Fruit fly (Drosophila melanogaster) whole organism, prepupa: ENCODE results near the gene Gdh.

Experiments
- Blimp-1 ChIP-seq: fragments of 200-800 bp; sonication (Bioruptor generic); optimal IDR thresholded peaks from 3 replicates; lab custom pipeline; 2017; ENCODE audit warnings: missing biosample characterization, missing genetic modification characterization, mild to moderate bottlenecking, moderate library complexity, missing genetic modification reagents
- CG10631 ChIP-seq: fragments of 200-800 bp; sonication (Bioruptor generic); optimal IDR thresholded peaks from 2 replicates; lab custom pipeline; 2016; ENCODE audit warnings: missing biosample characterization, missing genetic modification characterization
- CG10669 ChIP-seq: fragments of 200-800 bp; sonication (Bioruptor generic); optimal IDR thresholded peaks from 3 replicates; lab custom pipeline; 2018; ENCODE audit warnings: missing biosample characterization, mild to moderate bottlenecking, missing genetic modification characterization, moderate library complexity
- CG11762 ChIP-seq: fragments of 200-800 bp; sonication (Bioruptor generic); optimal IDR thresholded peaks from 3 replicates; lab custom pipeline; 2016; ENCODE audit warnings: missing biosample characterization, missing genetic modification characterization; ENCODE audit not compliant: insufficient read depth
- CG1621 ChIP-seq: fragments of 200-800 bp; sonication (Bioruptor generic); optimal IDR thresholded peaks from 3 replicates; lab custom pipeline; 2018; ENCODE audit warnings: missing biosample characterization, mild to moderate bottlenecking, missing genetic modification characterization
- CG3032 ChIP-seq: fragments of 200-800 bp; optimal IDR thresholded peaks from 2 replicates; lab custom pipeline; 2019; ENCODE audit warnings: missing biosample characterization, mild to moderate bottlenecking, missing genetic modification characterization, moderate library complexity
- CG31627 ChIP-seq: fragments of 200-800 bp; sonication (Bioruptor generic); optimal IDR thresholded peaks from 3 replicates; lab custom pipeline; 2016; ENCODE audit warnings: missing biosample characterization, missing genetic modification characterization
- CG32006 ChIP-seq: fragments of 200-800 bp; sonication (Bioruptor generic); optimal IDR thresholded peaks from 3 replicates; lab custom pipeline; 2017; ENCODE audit warnings: missing biosample characterization, mild to moderate bottlenecking, missing genetic modification characterization
- CG34406 ChIP-seq: fragments of 200-800 bp; sonication (Bioruptor generic); optimal IDR thresholded peaks from 3 replicates; lab custom pipeline; 2016; ENCODE audit warnings: missing biosample characterization, missing genetic modification characterization
- CG3919 ChIP-seq: fragments of 200-800 bp; sonication (Bioruptor generic); optimal IDR thresholded peaks from 3 replicates; lab custom pipeline; 2016; ENCODE audit warnings: missing biosample characterization, missing genetic modification characterization
- CG4318 ChIP-seq: fragments of 200-800 bp; sonication (Bioruptor generic); optimal IDR thresholded peaks from 3 replicates; lab custom pipeline; 2017; ENCODE audit warnings: missing biosample characterization, mild to moderate bottlenecking, missing genetic modification characterization
- CG6163 ChIP-seq: fragments of 200-800 bp; sonication (Bioruptor generic); IDR thresholded peaks from 3 replicates; pipeline ENCODE4 v1.3.6; 2022; ENCODE audit warnings: missing biosample characterization, missing genetic modification characterization
- CG6276 ChIP-seq: fragments of 200-800 bp; sonication (Bioruptor generic); optimal IDR thresholded peaks from 2 replicates; lab custom pipeline; 2017; ENCODE audit warnings: missing biosample characterization, mild to moderate bottlenecking, missing genetic modification characterization
- CG6808 ChIP-seq: fragments of 200-800 bp; sonication (Bioruptor generic); optimal IDR thresholded peaks from 3 replicates; lab custom pipeline; 2017; ENCODE audit warnings: missing biosample characterization, missing genetic modification characterization, mild to moderate bottlenecking, moderate library complexity, missing genetic modification reagents
- CG7368 ChIP-seq: fragments of 200-800 bp; sonication (Bioruptor generic); optimal IDR thresholded peaks from 3 replicates; lab custom pipeline; 2016; ENCODE audit warnings: missing biosample characterization, missing genetic modification characterization
- CG8119 ChIP-seq: fragments of 200-800 bp; sonication (Bioruptor generic); IDR thresholded peaks from 3 replicates; pipeline ENCODE4 v1.3.6; 2022; ENCODE audit warnings: missing biosample characterization, missing genetic modification characterization
- CG8319 ChIP-seq: fragments of 200-800 bp; sonication (Bioruptor generic); optimal IDR thresholded peaks from 3 replicates; lab custom pipeline; 2016; ENCODE audit warnings: missing biosample characterization, missing genetic modification characterization
- CG8632 ChIP-seq: fragments of 200-800 bp; sonication (Bioruptor generic); optimal IDR thresholded peaks from 3 replicates; lab custom pipeline; 2016; ENCODE audit warnings: missing biosample characterization, missing genetic modification characterization
- CG9139 ChIP-seq: fragments of 200-800 bp; sonication (Bioruptor generic); optimal IDR thresholded peaks from 3 replicates; lab custom pipeline; 2017; ENCODE audit warnings: missing biosample characterization, mild to moderate bottlenecking, missing genetic modification characterization
- Eip78C ChIP-seq: fragments of 200-800 bp; sonication (Bioruptor generic); peaks from one replicate; lab custom pipeline; 2016; ENCODE audit warnings: missing biosample characterization, missing genetic modification characterization
- Eip93F ChIP-seq: fragments of 200-800 bp; sonication (Bioruptor generic); optimal IDR thresholded peaks from 2 replicates; lab custom pipeline; 2016; ENCODE audit warnings: missing biosample characterization, mild to moderate bottlenecking, missing genetic modification characterization
- Ets21C ChIP-seq: fragments of 200-800 bp; sonication (Bioruptor generic); optimal IDR thresholded peaks from 3 replicates; lab custom pipeline; 2016; ENCODE audit warnings: missing biosample characterization, missing genetic modification characterization
- Ets96B ChIP-seq: fragments of 200-800 bp; optimal IDR thresholded peaks from 2 replicates; lab custom pipeline; 2019; ENCODE audit warnings: missing biosample characterization, mild to moderate bottlenecking, missing genetic modification characterization, moderate library complexity
- Gug ChIP-seq: fragments of 200-800 bp; sonication (Bioruptor generic); IDR thresholded peaks from 2 replicates; pipeline ENCODE4 v1.3.6; 2022; ENCODE audit warnings: missing biosample characterization, missing genetic modification characterization
- Hr38 ChIP-seq: sonication (Bioruptor generic); optimal IDR thresholded peaks from 2 replicates; lab custom pipeline; 2016; ENCODE audit warnings: missing biosample characterization, missing genetic modification characterization
- Hr39 ChIP-seq: fragments of 200-800 bp; sonication (Bioruptor generic); optimal IDR thresholded peaks from 2 replicates; lab custom pipeline; 2016; ENCODE audit warnings: missing biosample characterization, missing genetic modification characterization
- Hr4 ChIP-seq: fragments of 200-800 bp; sonication (Bioruptor generic); optimal IDR thresholded peaks from 3 replicates; lab custom pipeline; 2016; ENCODE audit warnings: missing biosample characterization, missing genetic modification characterization
- Lpt ChIP-seq: fragments of 200-800 bp; sonication (Bioruptor generic); optimal IDR thresholded peaks from 3 replicates; lab custom pipeline; 2016; ENCODE audit warnings: missing biosample characterization, missing genetic modification characterization
- Smox ChIP-seq: fragments of 200-800 bp; sonication (Bioruptor generic); optimal IDR thresholded peaks from 3 replicates; lab custom pipeline; 2016; ENCODE audit warnings: missing biosample characterization, missing genetic modification characterization
- Sox14 ChIP-seq: fragments of 200-800 bp; sonication (Bioruptor generic); optimal IDR thresholded peaks from 3 replicates; lab custom pipeline; 2016; ENCODE audit warnings: missing biosample characterization, missing genetic modification characterization
- Sox15 ChIP-seq: fragments of 200-800 bp; sonication (Bioruptor generic); optimal IDR thresholded peaks from 3 replicates; lab custom pipeline; 2016; ENCODE audit warnings: missing biosample characterization, missing genetic modification characterization
- achi ChIP-seq: fragments of 200-800 bp; sonication (Bioruptor generic); optimal IDR thresholded peaks from 3 replicates; lab custom pipeline; 2016; ENCODE audit warnings: missing biosample characterization, missing genetic modification characterization
- cyc ChIP-seq: fragments of 200-800 bp; sonication (Bioruptor generic); optimal IDR thresholded peaks from 3 replicates; lab custom pipeline; 2016; ENCODE audit warnings: missing biosample characterization, missing genetic modification characterization
- dac ChIP-seq: fragments of 200-800 bp; sonication (Bioruptor generic); optimal IDR thresholded peaks from 2 replicates; lab custom pipeline; 2017; ENCODE audit warnings: missing biosample characterization, mild to moderate bottlenecking, missing genetic modification characterization
- eg ChIP-seq: fragments of 200-800 bp; sonication (Bioruptor generic); IDR thresholded peaks from 3 replicates; pipeline ENCODE4 v1.3.6; 2022; ENCODE audit warnings: missing biosample characterization, missing genetic modification characterization
- fd59A ChIP-seq: fragments of 200-800 bp; sonication (Bioruptor generic); optimal IDR thresholded peaks from 2 replicates; lab custom pipeline; 2017; ENCODE audit warnings: missing biosample characterization, mild to moderate bottlenecking, missing genetic modification characterization, missing genetic modification reagents
- fd85E ChIP-seq: fragments of 200-800 bp; sonication (Bioruptor generic); optimal IDR thresholded peaks from 3 replicates; lab custom pipeline; 2016; ENCODE audit warnings: missing biosample characterization, missing genetic modification characterization
- fkh ChIP-seq: fragments of 200-800 bp; sonication (Bioruptor generic); optimal IDR thresholded peaks from 3 replicates; lab custom pipeline; 2017; ENCODE audit warnings: missing biosample characterization, mild to moderate bottlenecking, missing genetic modification characterization, moderate library complexity
- lz ChIP-seq: fragments of 200-800 bp; sonication (Bioruptor generic); optimal IDR thresholded peaks from 3 replicates; lab custom pipeline; 2016; ENCODE audit warnings: missing biosample characterization, missing genetic modification characterization
- net ChIP-seq: fragments of 200-800 bp; sonication (Bioruptor generic); optimal IDR thresholded peaks from 3 replicates; lab custom pipeline; 2016; ENCODE audit warnings: missing biosample characterization, missing genetic modification characterization
- salr ChIP-seq, 2 experiments: fragments of 200-800 bp; sonication (Bioruptor generic); optimal IDR thresholded peaks; 3 replicates each; lab custom pipeline; 2016 to 2018; ENCODE audit warnings: missing biosample characterization in 2 of 2, missing genetic modification characterization in 2 of 2, mild to moderate bottlenecking in 1 of 2
- spab ChIP-seq: fragments of 200-800 bp; sonication (Bioruptor generic); optimal IDR thresholded peaks from 2 replicates; lab custom pipeline; 2017; ENCODE audit warnings: missing biosample characterization, mild to moderate bottlenecking, missing genetic modification characterization, missing genetic modification reagents
- svp ChIP-seq: fragments of 200-800 bp; sonication (Bioruptor generic); peaks from one replicate; lab custom pipeline; 2016; ENCODE audit warnings: missing biosample characterization, missing genetic modification characterization
- vri ChIP-seq: fragments of 200-800 bp; sonication (Bioruptor generic); optimal IDR thresholded peaks from 3 replicates; lab custom pipeline; 2016; ENCODE audit warnings: missing biosample characterization, mild to moderate bottlenecking, missing genetic modification characterization

The Gdh gene

dm6 chr3R:23920874-23921539 lies 21.9 kb downstream of the Gdh start (continued):
- peak; percentile 42 for TF ChIP-seq CG1621 (tag; lab: Kevin White, UChicago)
- TF ChIP-seq Hr39: peak; percentile 74
- TF ChIP-seq achi (GFP tag; lab: Kevin White, UChicago): peak; percentile 32
- TF ChIP-seq CG8319: no peak
- peak; percentile 26 for TF ChIP-seq CG3032 (tag; lab: Kevin White, UChicago)
- TF ChIP-seq spab (GFP tag; lab: Kevin White, UChicago): no peak
- no peak for TF ChIP-seq fkh
- TF ChIP-seq CG9139 (GFP tag; lab: Kevin White, UChicago): no peak
- no peak for TF ChIP-seq CG11762
- peak; percentile 36 for TF ChIP-seq CG3919
- TF ChIP-seq CG4318 (GFP tag; lab: Kevin White, UChicago): no peak
- TF ChIP-seq CG8632 (GFP tag; lab: Kevin White, UChicago): peak; percentile 10
- peak; percentile 74 for TF ChIP-seq eg
- TF ChIP-seq cyc (GFP tag; lab: Kevin White, UChicago): peak; percentile 43
- peak; percentile 23 for TF ChIP-seq fd59A (GFP tag; lab: Kevin White, UChicago)
- peak in 1 of 2 experiments; percentile 59 for TF ChIP-seq salr (GFP tag; optimal IDR thresholded peaks at IDR 0.05; lab: Kevin White, UChicago)
- peak; percentile 50 for TF ChIP-seq CG10669 (GFP tag; lab: Kevin White, UChicago)
- TF ChIP-seq Blimp-1 (GFP tag; lab: Kevin White, UChicago): no peak

DNA sequence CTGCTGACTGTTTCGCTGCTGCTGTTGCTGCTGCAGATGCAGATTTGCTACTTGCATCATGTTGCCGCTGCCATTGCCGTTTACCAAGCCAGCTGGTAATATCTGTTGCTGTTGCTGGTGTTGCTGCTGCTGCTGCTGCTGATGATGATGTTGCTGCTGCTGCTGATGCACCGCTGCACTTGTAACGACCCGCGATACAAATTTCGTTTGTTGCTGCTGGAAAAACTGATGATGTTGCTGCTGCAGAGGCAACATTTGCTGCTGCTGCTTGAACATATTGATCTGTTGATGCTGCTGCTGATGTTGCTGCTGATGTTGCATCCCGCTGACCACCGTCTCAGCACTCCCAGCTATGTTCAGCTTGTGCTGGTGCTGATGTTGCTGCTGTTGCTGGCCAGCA lies 22.5 kb downstream of the Gdh start:
- TF ChIP-seq CG34406 (GFP tag; lab: Kevin White, UChicago) (no peak), CG3919 (peak; percentile 48)

- TF ChIP-seq eg (peak; percentile 28; the same call in 1 of the 3 replicates), CG1621 (tag; lab: Kevin White, UChicago) (peak; percentile 14), CG8632 (GFP tag; lab: Kevin White, UChicago) (peak; percentile 25), Eip78C (peak; percentile 49), fkh (peak; percentile 93), CG10631 (GFP tag; lab: Kevin White, UChicago) (no peak), CG7368 (GFP tag; lab: Kevin White, UChicago) (peak; percentile 12), Ets21C (GFP tag; lab: Kevin White, UChicago) (no peak), net (GFP tag; lab: Kevin White, UChicago) (peak; percentile 38), salr (GFP tag; optimal IDR thresholded peaks at IDR 0.05; lab: Kevin White, UChicago) (no peak)
- TF ChIP-seq, all 60 proteins: peak for 7
Measured at dm6 chr3R:23919366-23919765, 23.5 kb downstream of the Gdh start.

DNA sequence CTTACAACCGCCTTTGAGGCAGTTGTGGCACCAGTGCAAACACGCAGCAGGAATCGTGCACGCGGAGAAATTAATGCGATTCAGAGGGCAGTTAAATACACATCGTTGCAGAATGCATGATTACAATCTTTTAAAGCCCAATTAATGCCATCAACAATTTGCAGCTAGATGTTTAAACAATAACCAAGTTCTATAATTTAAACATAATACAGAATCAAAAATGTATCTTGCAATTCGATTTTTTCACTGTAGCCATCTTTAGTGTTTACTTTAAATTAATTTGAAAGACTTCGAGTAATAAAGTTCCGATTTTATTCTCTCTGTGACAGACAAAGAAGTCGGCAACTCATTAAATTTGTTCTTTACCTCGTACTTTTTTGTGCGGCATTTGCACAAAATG lies 26.9 kb downstream of the Gdh start:
- TF ChIP-seq CG32006 (GFP tag; lab: Kevin White, UChicago): peak; percentile 77
- peak; percentile 97 for TF ChIP-seq Eip78C
- TF ChIP-seq CG6808: peak; percentile 89
- peak; percentile 86 for TF ChIP-seq CG34406 (GFP tag; lab: Kevin White, UChicago)
- peak; percentile 67 for TF ChIP-seq Lpt
- TF ChIP-seq Ets96B (tag; lab: Kevin White, UChicago): peak; percentile 91
- peak; percentile 44 for TF ChIP-seq Eip93F (GFP tag; lab: Kevin White, UChicago)
- no peak for TF ChIP-seq fkh
- peak; percentile 87 for TF ChIP-seq CG31627 (GFP tag; lab: Kevin White, UChicago)
- TF ChIP-seq svp (GFP tag; lab: Kevin White, UChicago): peak; percentile 94
- peak; percentile 90 for TF ChIP-seq lz (GFP tag; lab: Kevin White, UChicago)
- peak; percentile 71 for TF ChIP-seq vri (GFP tag; lab: Kevin White, UChicago)
- TF ChIP-seq Blimp-1 (GFP tag; lab: Kevin White, UChicago): peak; percentile 55
- TF ChIP-seq Hr38 (GFP tag; lab: Kevin White, UChicago): no peak
- peak; percentile 89 for TF ChIP-seq CG6163
- peak; percentile 76 for TF ChIP-seq CG8119 (GFP tag; lab: Robert Waterston, UW)
- peak; percentile 89 for TF ChIP-seq Hr39
- TF ChIP-seq CG9139 (GFP tag; lab: Kevin White, UChicago): peak; percentile 70
- TF ChIP-seq Gug (GFP tag; lab: Robert Waterston, UW): no peak
- peak; percentile 89 for TF ChIP-seq CG3032 (tag; lab: Kevin White, UChicago)
- peak; percentile 81 for TF ChIP-seq CG7368 (GFP tag; lab: Kevin White, UChicago)
- TF ChIP-seq Smox (GFP tag; lab: Kevin White, UChicago): peak; percentile 86
- TF ChIP-seq CG6276 (GFP tag; lab: Kevin White, UChicago): peak; percentile 27
- peak; percentile 36 for TF ChIP-seq dac
- TF ChIP-seq Hr4 (GFP tag; lab: Kevin White, UChicago): peak; percentile 69
- peak; percentile 80 for TF ChIP-seq Sox15
- peak; percentile 82 for TF ChIP-seq CG8632 (GFP tag; lab: Kevin White, UChicago)
- TF ChIP-seq Sox14 (GFP tag; lab: Kevin White, UChicago): peak; percentile 90
- peak; percentile 79 for TF ChIP-seq Ets21C (GFP tag; lab: Kevin White, UChicago)
- peak; percentile 47 for TF ChIP-seq fd85E (GFP tag; lab: Kevin White, UChicago)
